Fruit fly (Drosophila melanogaster): ENCODE results near the gene dally.

dm6 chr3L:8823730-8824374 is 3.5 kb upstream of the dally start:
- TF ChIP-seq EcR (GFP tag; optimal IDR thresholded peaks at IDR 0.05) (no peak), usp (GFP tag; optimal IDR thresholded peaks at IDR 0.05) (no peak), psq (optimal IDR thresholded peaks at IDR 0.05) (no peak), CG8478 (optimal IDR thresholded peaks at IDR 0.05) (no peak)
